Worm (Caenorhabditis elegans) whole organism, L2 larva: Measurements from ENCODE around the gene F58H1.5.
A peak's percentile ranks its signal among the peaks of the same experiment; 100 is the strongest.

Experiments
- C34F6.9 ChIP-seq: fragments of 150-350 bp; optimal IDR thresholded peaks from 2 replicates; lab custom pipeline; 2014; ENCODE audit warnings: missing biosample characterization, missing genetic modification characterization
- R02D3.7 ChIP-seq: fragments of 150-350 bp; optimal IDR thresholded peaks from 2 replicates; lab custom pipeline; 2014; ENCODE audit warnings: missing biosample characterization, missing genetic modification characterization
- Y55F3AM.14 ChIP-seq: fragments of 200-800 bp; sonication (Bioruptor generic); optimal IDR thresholded peaks from 2 replicates; lab custom pipeline; 2018; ENCODE audit warnings: mild to moderate bottlenecking, missing genetic modification characterization, missing compliant biosample characterization
- ZK546.5 ChIP-seq: sonication (generic microtip); optimal IDR thresholded peaks from 2 replicates; lab custom pipeline; 2017; ENCODE audit warnings: missing biosample characterization, missing genetic modification characterization
- alr-1 ChIP-seq: fragments of 150-350 bp; optimal IDR thresholded peaks from 2 replicates; lab custom pipeline; 2014; ENCODE audit warnings: missing biosample characterization, missing genetic modification characterization
- aly-2 ChIP-seq: fragments of 150-350 bp; optimal IDR thresholded peaks from 2 replicates; lab custom pipeline; 2014; ENCODE audit warnings: missing biosample characterization, missing genetic modification characterization
- ama-1 ChIP-seq: fragments of 150-350 bp; optimal IDR thresholded peaks from 2 replicates; lab custom pipeline; 2018; ENCODE audit warnings: inconsistent platforms
- ceh-16 ChIP-seq: fragments of 150-350 bp; optimal IDR thresholded peaks from 2 replicates; lab custom pipeline; 2014; ENCODE audit warnings: missing biosample characterization, missing genetic modification characterization
- ceh-82 ChIP-seq: fragments of 150-350 bp; optimal IDR thresholded peaks from 2 replicates; lab custom pipeline; 2014; ENCODE audit warnings: missing biosample characterization, missing genetic modification characterization
- crh-2 ChIP-seq: sonication (generic microtip); optimal IDR thresholded peaks from 2 replicates; lab custom pipeline; 2017; ENCODE audit warnings: missing biosample characterization, missing genetic modification characterization
- dmd-4 ChIP-seq: sonication (generic microtip); optimal IDR thresholded peaks from 2 replicates; lab custom pipeline; 2017; ENCODE audit warnings: missing biosample characterization, missing genetic modification characterization
- egl-27 ChIP-seq: sonication (generic microtip); optimal IDR thresholded peaks from 3 replicates; lab custom pipeline; 2017; ENCODE audit warnings: missing biosample characterization, missing genetic modification reagents, missing genetic modification characterization
- elt-1 ChIP-seq: fragments of 150-350 bp; optimal IDR thresholded peaks from 2 replicates; lab custom pipeline; 2014; ENCODE audit warnings: missing biosample characterization, missing genetic modification characterization
- elt-3 ChIP-seq: sonication (generic microtip); optimal IDR thresholded peaks from 2 replicates; lab custom pipeline; 2017; ENCODE audit warnings: missing biosample characterization, missing genetic modification characterization
- fos-1 ChIP-seq: fragments of 150-350 bp; optimal IDR thresholded peaks from 2 replicates; lab custom pipeline; 2014; ENCODE audit warnings: missing biosample characterization, missing genetic modification characterization
- gmeb-1 ChIP-seq: fragments of 150-350 bp; optimal IDR thresholded peaks from 2 replicates; lab custom pipeline; 2014; ENCODE audit warnings: missing biosample characterization, missing genetic modification characterization
- lin-11 ChIP-seq: fragments of 150-350 bp; sonication (generic microtip); optimal IDR thresholded peaks from 2 replicates; lab custom pipeline; 2014; ENCODE audit warnings: missing biosample characterization, missing genetic modification characterization, inconsistent platforms, mixed read lengths
- mab-5 ChIP-seq: fragments of 150-350 bp; optimal IDR thresholded peaks from 2 replicates; lab custom pipeline; 2014; ENCODE audit warnings: missing biosample characterization, missing genetic modification characterization
- mbf-1 ChIP-seq: sonication (generic microtip); optimal IDR thresholded peaks from 2 replicates; lab custom pipeline; 2017; ENCODE audit warnings: missing biosample characterization, missing genetic modification characterization
- mdl-1 ChIP-seq, 2 experiments: fragments of 150-350 bp in 1 of 2; sonication (generic microtip) in 1 of 2; optimal IDR thresholded peaks; 2 replicates each; lab custom pipeline; 2017; ENCODE audit warnings: missing biosample characterization in 2 of 2, missing genetic modification characterization in 2 of 2
- nhr-10 ChIP-seq: sonication (generic microtip); optimal IDR thresholded peaks from 2 replicates; lab custom pipeline; 2017; ENCODE audit warnings: missing biosample characterization, missing genetic modification characterization
- nhr-129 ChIP-seq: fragments of 150-350 bp; optimal IDR thresholded peaks from 2 replicates; lab custom pipeline; 2014; ENCODE audit warnings: missing biosample characterization, missing genetic modification characterization
- nhr-21 ChIP-seq: fragments of 150-350 bp; optimal IDR thresholded peaks from 2 replicates; lab custom pipeline; 2014; ENCODE audit warnings: missing biosample characterization, missing genetic modification characterization
- nhr-23 ChIP-seq: fragments of 150-350 bp; optimal IDR thresholded peaks from 2 replicates; lab custom pipeline; 2014; ENCODE audit warnings: missing biosample characterization, missing genetic modification reagents, missing genetic modification characterization
- nhr-237 ChIP-seq: fragments of 150-350 bp; optimal IDR thresholded peaks from 2 replicates; lab custom pipeline; 2014; ENCODE audit warnings: missing biosample characterization, missing genetic modification characterization
- nhr-25 ChIP-seq: fragments of 150-350 bp; sonication (generic microtip); optimal IDR thresholded peaks from 3 replicates; lab custom pipeline; 2014; ENCODE audit warnings: missing biosample characterization, missing genetic modification characterization
- nhr-6 ChIP-seq: fragments of 150-350 bp; optimal IDR thresholded peaks from 2 replicates; lab custom pipeline; 2014; ENCODE audit warnings: missing biosample characterization, missing genetic modification characterization
- nhr-77 ChIP-seq: fragments of 150-350 bp; optimal IDR thresholded peaks from 2 replicates; lab custom pipeline; 2014; ENCODE audit warnings: missing biosample characterization, missing genetic modification characterization
- peb-1 ChIP-seq: fragments of 150-350 bp; optimal IDR thresholded peaks from 2 replicates; lab custom pipeline; 2014; ENCODE audit warnings: missing biosample characterization, missing genetic modification characterization
- sem-4 ChIP-seq: fragments of 150-350 bp; optimal IDR thresholded peaks from 2 replicates; lab custom pipeline; 2014; ENCODE audit warnings: missing biosample characterization, missing genetic modification reagents, missing genetic modification characterization
- skn-1 ChIP-seq: sonication (generic microtip); optimal IDR thresholded peaks from 2 replicates; lab custom pipeline; 2017; ENCODE audit warnings: missing biosample characterization, missing genetic modification characterization
- sma-3 ChIP-seq: sonication (generic microtip); optimal IDR thresholded peaks from 2 replicates; lab custom pipeline; 2016; ENCODE audit warnings: missing genetic modification reagents, missing genetic modification characterization, missing compliant biosample characterization
- sma-9 ChIP-seq, 2 experiments: fragments of 150-350 bp in 1 of 2; sonication (generic microtip) in 1 of 2; optimal IDR thresholded peaks; 2 replicates each; lab custom pipeline; 2014 to 2016; ENCODE audit warnings: missing genetic modification characterization in 2 of 2, mild to moderate bottlenecking in 1 of 2, missing biosample characterization in 1 of 2, missing compliant biosample characterization in 1 of 2, missing genetic modification reagents in 1 of 2, moderate library complexity in 1 of 2
- snpc-4 ChIP-seq: fragments of 150-350 bp; optimal IDR thresholded peaks from 2 replicates; lab custom pipeline; 2014; ENCODE audit warnings: missing biosample characterization, missing genetic modification characterization
- unc-39 ChIP-seq: fragments of 150-350 bp; optimal IDR thresholded peaks from 2 replicates; lab custom pipeline; 2014; ENCODE audit warnings: missing biosample characterization, missing genetic modification characterization
- unc-55 ChIP-seq: fragments of 150-350 bp; sonication (generic microtip); optimal IDR thresholded peaks from 3 replicates; lab custom pipeline; 2014; ENCODE audit warnings: missing biosample characterization, missing genetic modification reagents, missing genetic modification characterization
- unc-62 ChIP-seq: fragments of 150-350 bp; optimal IDR thresholded peaks from 2 replicates; lab custom pipeline; 2014; ENCODE audit warnings: missing biosample characterization, missing genetic modification reagents, missing genetic modification characterization
- zag-1 ChIP-seq: fragments of 150-350 bp; optimal IDR thresholded peaks from 2 replicates; lab custom pipeline; 2014; ENCODE audit warnings: missing biosample characterization, missing genetic modification characterization
- ztf-1 ChIP-seq: fragments of 200-800 bp; sonication (Bioruptor generic); conservative IDR thresholded peaks from 2 replicates; pipeline ENCODE4 v1.3.6; 2022; ENCODE audit warnings: missing genetic modification characterization, missing compliant biosample characterization
- ztf-4 ChIP-seq: fragments of 150-350 bp; optimal IDR thresholded peaks from 2 replicates; lab custom pipeline; 2014; ENCODE audit warnings: missing biosample characterization, missing genetic modification characterization

F58H1.5 gene

ce11 chrV:11993706-11994345, 35.6 kb downstream of the F58H1.5 start, which contains the start of the genes cyl-1 and C52E4.7 (continued):
- no peak for TF ChIP-seq unc-39 (tag; lab: Kevin White, UChicago)
- peak; percentile 56 for TF ChIP-seq nhr-129 (tag; lab: Kevin White, UChicago)
- TF ChIP-seq mbf-1 (tag; lab: Kevin White, UChicago), result no peak
- TF ChIP-seq sma-3 (GFP tag; lab: Kevin White, UChicago), result no peak
- no peak for TF ChIP-seq ztf-4
- TF ChIP-seq R02D3.7 (tag; lab: Kevin White, UChicago), result no peak
- no peak for TF ChIP-seq elt-1 (tag; lab: Kevin White, UChicago)
- peak; percentile 16 for TF ChIP-seq ama-1 (lab: Kevin White, UChicago)
- no peak for TF ChIP-seq ZK546.5 (tag; lab: Kevin White, UChicago)
- no peak for TF ChIP-seq sem-4
- TF ChIP-seq zag-1 (tag; lab: Kevin White, UChicago), result no peak
- peak; percentile 88 for TF ChIP-seq C34F6.9 (tag; lab: Kevin White, UChicago)
- no peak for TF ChIP-seq nhr-21 (tag; lab: Kevin White, UChicago)
- no peak for TF ChIP-seq mdl-1 (tag; optimal IDR thresholded peaks at IDR 0.05; lab: Kevin White, UChicago)
- no peak for TF ChIP-seq nhr-237 (tag; lab: Kevin White, UChicago)

- no peak for TF ChIP-seq nhr-25 (tag; lab: Kevin White, UChicago)
- TF ChIP-seq nhr-23 (tag; lab: Kevin White, UChicago), result no peak
- no peak for TF ChIP-seq egl-27 (tag; lab: Kevin White, UChicago)
- TF ChIP-seq ztf-1 (GFP tag; lab: Robert Waterston, UW), result no peak
- TF ChIP-seq peb-1 (tag; lab: Kevin White, UChicago), result no peak
- TF ChIP-seq fos-1 (tag; lab: Kevin White, UChicago), result no peak
- TF ChIP-seq unc-55 (GFP tag; lab: Kevin White, UChicago), result no peak
- no peak for TF ChIP-seq C34F6.9 (tag; lab: Kevin White, UChicago)
- TF ChIP-seq elt-1 (tag; lab: Kevin White, UChicago), result no peak
- no peak for TF ChIP-seq mbf-1 (tag; lab: Kevin White, UChicago)
- TF ChIP-seq ceh-16 (tag; lab: Kevin White, UChicago), result no peak
- TF ChIP-seq mab-5 (tag; lab: Kevin White, UChicago), result no peak
Measured at ce11 chrV:11995862-11996261, 37.7 kb downstream of the F58H1.5 start, which contains the start of gene C52E4.12. Gene C52E4.12 (plus strand): TSS chrV:11996162.

- no peak for TF ChIP-seq ceh-16 (tag; lab: Kevin White, UChicago)
- TF ChIP-seq ZK546.5 (tag; lab: Kevin White, UChicago), result no peak
- TF ChIP-seq dmd-4 (tag; lab: Kevin White, UChicago), result no peak
- TF ChIP-seq aly-2 (tag; lab: Kevin White, UChicago), result no peak
- no peak for TF ChIP-seq ceh-82 (tag; lab: Kevin White, UChicago)
- no peak for TF ChIP-seq nhr-129 (tag; lab: Kevin White, UChicago)
- no peak for TF ChIP-seq nhr-6 (tag; lab: Kevin White, UChicago)
- no peak for TF ChIP-seq elt-3 (tag; lab: Kevin White, UChicago)
- TF ChIP-seq unc-62 (GFP tag; lab: Kevin White, UChicago), result no peak
Measured at ce11 chrV:11997403-11997802, 39.2 kb downstream of the F58H1.5 start.

- peak; percentile 84 for TF ChIP-seq nhr-21 (tag; lab: Kevin White, UChicago)
- peak; percentile 84 for TF ChIP-seq sma-9 (GFP tag; optimal IDR thresholded peaks at IDR 0.05; lab: Kevin White, UChicago)
- no peak for TF ChIP-seq sma-9 (tag; optimal IDR thresholded peaks at IDR 0.05; lab: Kevin White, UChicago)
- peak; percentile 79 for TF ChIP-seq gmeb-1 (tag; lab: Kevin White, UChicago)
- TF ChIP-seq peb-1 (tag; lab: Kevin White, UChicago), result peak; percentile 39
- no peak for TF ChIP-seq ZK546.5 (tag; lab: Kevin White, UChicago)
- peak; percentile 65 for TF ChIP-seq Y55F3AM.14 (GFP tag; lab: Kevin White, UChicago)
- peak; percentile 1 for TF ChIP-seq R02D3.7 (tag; lab: Kevin White, UChicago)
- peak; percentile 26 for TF ChIP-seq nhr-77 (tag; lab: Kevin White, UChicago)
- TF ChIP-seq zag-1 (tag; lab: Kevin White, UChicago), result peak; percentile 5
- TF ChIP-seq fos-1 (tag; lab: Kevin White, UChicago), result peak; percentile 69
- TF ChIP-seq skn-1 (tag; lab: Kevin White, UChicago), result no peak
- TF ChIP-seq unc-55 (GFP tag; lab: Kevin White, UChicago), result peak; percentile 61
- no peak for TF ChIP-seq elt-3 (tag; lab: Kevin White, UChicago)
- peak; percentile 1 for TF ChIP-seq nhr-10 (tag; lab: Kevin White, UChicago)
- TF ChIP-seq nhr-129 (tag; lab: Kevin White, UChicago), result peak; percentile 93
- TF ChIP-seq sma-3 (GFP tag; lab: Kevin White, UChicago), result peak; percentile 87
- TF ChIP-seq alr-1 (tag; lab: Kevin White, UChicago), result no peak
- TF ChIP-seq C34F6.9 (tag; lab: Kevin White, UChicago), result peak; percentile 49
- TF ChIP-seq ztf-4, result no peak
- peak; percentile 73 for TF ChIP-seq lin-11 (tag; lab: Kevin White, UChicago)
- TF ChIP-seq unc-39 (tag; lab: Kevin White, UChicago), result no peak
- TF ChIP-seq mab-5 (tag; lab: Kevin White, UChicago), result peak; percentile 55
- peak; percentile 88 for TF ChIP-seq egl-27 (tag; lab: Kevin White, UChicago)
- no peak for TF ChIP-seq mbf-1 (tag; lab: Kevin White, UChicago)
- TF ChIP-seq aly-2 (tag; lab: Kevin White, UChicago), result no peak
- no peak for TF ChIP-seq dmd-4 (tag; lab: Kevin White, UChicago)
- no peak for TF ChIP-seq elt-1 (tag; lab: Kevin White, UChicago)
- no peak for TF ChIP-seq nhr-25 (tag; lab: Kevin White, UChicago)
- TF ChIP-seq ztf-1 (GFP tag; lab: Robert Waterston, UW), result no peak
- peak; percentile 61 for TF ChIP-seq sem-4
- peak; percentile 85 for TF ChIP-seq crh-2 (tag; lab: Kevin White, UChicago)
- TF ChIP-seq snpc-4 (tag; lab: Kevin White, UChicago), result peak; percentile 52
- no peak for TF ChIP-seq ceh-82 (tag; lab: Kevin White, UChicago)
Measured at ce11 chrV:12001747-12002456, 43.7 kb downstream of the F58H1.5 start, which contains the start of gene gcy-33. Gene gcy-33 (minus strand): TSS chrV:12001797.
